Fruit fly (Drosophila melanogaster): ENCODE measurements around the gene MSAmiP.

The MSAmiP gene

DNA sequence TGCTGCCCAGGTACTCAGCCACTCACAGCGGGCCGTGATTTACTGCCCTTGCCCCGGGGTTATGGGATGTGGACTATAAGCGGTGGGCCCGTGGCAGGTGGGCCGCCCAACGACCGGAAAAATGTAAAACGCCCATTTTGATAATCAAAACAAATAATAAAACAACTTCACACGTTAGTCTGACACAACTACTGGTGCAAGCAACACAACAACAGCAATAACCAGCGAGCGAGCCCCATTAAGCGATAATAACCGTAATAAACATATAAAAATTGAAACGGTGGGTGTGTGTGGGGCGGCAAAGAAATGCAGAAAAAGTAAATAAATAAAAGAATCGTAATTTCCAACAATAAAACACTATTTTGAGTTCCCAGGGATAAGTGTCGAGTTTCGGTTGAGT, 64.2 kb downstream of the MSAmiP start:
- TF ChIP-seq CG11902 (GFP tag; optimal IDR thresholded peaks at IDR 0.05): no peak

DNA sequence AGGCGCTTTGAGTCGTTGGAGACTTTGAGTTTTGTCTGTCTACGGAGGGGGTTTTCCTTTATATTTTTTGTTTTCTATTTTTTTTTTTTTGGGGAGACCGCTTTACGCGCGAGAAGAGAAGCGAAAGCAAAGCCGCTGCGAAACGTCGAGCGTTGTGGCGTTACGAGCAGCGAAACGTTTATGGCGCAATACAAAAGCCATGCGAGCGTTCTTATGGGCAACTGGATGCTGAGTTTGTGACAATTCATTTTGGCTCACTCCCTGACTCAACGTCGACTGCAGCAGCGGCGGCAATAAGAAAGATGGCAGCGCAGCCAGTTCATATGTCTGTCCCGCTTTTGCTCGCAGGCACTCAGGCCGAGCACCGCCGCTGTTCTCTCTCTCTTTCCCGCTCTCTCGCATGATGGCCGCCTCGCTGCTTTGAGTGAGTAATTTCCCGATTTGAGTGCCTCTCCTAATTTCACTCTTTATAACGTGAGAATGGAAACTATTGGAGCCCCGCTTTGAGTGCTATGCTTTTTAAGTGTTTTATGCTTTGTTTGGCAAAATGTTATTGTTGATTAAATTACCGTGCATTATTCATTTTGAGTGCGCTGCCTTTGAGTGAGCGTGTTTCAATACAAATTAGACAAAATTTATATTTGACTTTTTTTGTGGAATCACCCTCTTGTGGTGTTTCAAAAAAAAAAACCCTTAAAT, 66.1 kb downstream of the MSAmiP start, which contains the start of gene abd-A:
abd-A (minus strand) TSS at position 191 of the 699 bp plus-strand sequence.
- TF ChIP-seq CG34406 (GFP tag; optimal IDR thresholded peaks at IDR 0.05) (no peak), dsx (GFP tag; optimal IDR thresholded peaks at IDR 0.05; ENCODE audit: poor library complexity, severe bottlenecking) (peak; percentile 26), CG8632 (GFP tag; optimal IDR thresholded peaks at IDR 0.05) (no peak), pdm3 (GFP tag; optimal IDR thresholded peaks at IDR 0.05) (peak; percentile 10), CG32006 (GFP tag; optimal IDR thresholded peaks at IDR 0.05) (no peak), Eip78C (GFP tag) (peak; percentile 8), Smox (GFP tag; optimal IDR thresholded peaks at IDR 0.05) (no peak), CG6163 (GFP tag; IDR thresholded peaks at IDR 0.05) (peak; percentile 64; the same call in 2 of the 3 replicates), svp (GFP tag) (peak; percentile 73), eg (GFP tag; IDR thresholded peaks at IDR 0.05) (peak; percentile 49; the same call in 1 of the 3 replicates), Ets96B (tag; optimal IDR thresholded peaks at IDR 0.05) (peak; percentile 16), Eip75B (GFP tag; optimal IDR thresholded peaks at IDR 0.05) (no peak), CG31627 (GFP tag; optimal IDR thresholded peaks at IDR 0.05) (no peak), CG1621 (tag; optimal IDR thresholded peaks at IDR 0.05) (peak; percentile 22), Lpt (GFP tag; optimal IDR thresholded peaks at IDR 0.05) (no peak)

DNA sequence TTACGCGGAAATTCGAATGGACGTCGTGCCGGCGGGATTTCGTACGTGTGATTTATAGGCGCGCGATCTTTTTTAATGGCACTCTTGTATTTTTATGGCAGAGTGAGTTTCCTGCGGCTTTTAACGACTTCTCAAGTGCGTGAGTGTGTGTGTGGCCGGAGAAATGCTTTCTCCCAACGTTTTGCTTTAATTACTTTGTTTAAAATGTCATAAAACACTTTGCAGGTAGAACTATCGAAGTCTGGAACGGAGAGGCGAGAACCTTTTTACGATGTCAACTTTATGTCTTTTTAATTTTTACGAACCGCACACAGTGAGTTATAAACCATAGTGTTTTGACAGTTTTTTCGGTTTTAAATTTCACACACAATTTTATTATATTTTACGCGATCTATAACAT, 66.9 kb downstream of the MSAmiP start:
- TF ChIP-seq achi (GFP tag; optimal IDR thresholded peaks at IDR 0.05) (no peak), CG10669 (GFP tag; optimal IDR thresholded peaks at IDR 0.05) (no peak), CG4318 (GFP tag; optimal IDR thresholded peaks at IDR 0.05) (no peak), CG11762 (GFP tag; optimal IDR thresholded peaks at IDR 0.05; ENCODE audit: insufficient read depth) (no peak), CG6854 (GFP tag; optimal IDR thresholded peaks at IDR 0.05) (no peak), Hr39 (GFP tag; optimal IDR thresholded peaks at IDR 0.05) (no peak), spab (GFP tag; optimal IDR thresholded peaks at IDR 0.05) (no peak), Hr38 (GFP tag; optimal IDR thresholded peaks at IDR 0.05) (no peak), CG6163 (GFP tag; IDR thresholded peaks at IDR 0.05) (no peak), fd59A (GFP tag; optimal IDR thresholded peaks at IDR 0.05) (no peak), Gug (GFP tag; IDR thresholded peaks at IDR 0.05) (no peak), Sox15 (GFP tag; optimal IDR thresholded peaks at IDR 0.05) (no peak), Eip75B (GFP tag; optimal IDR thresholded peaks at IDR 0.05) (no peak), CG8119 (GFP tag; IDR thresholded peaks at IDR 0.05) (no peak), esn (GFP tag; optimal IDR thresholded peaks at IDR 0.05) (no peak), Sox102F (GFP tag; optimal IDR thresholded peaks at IDR 0.05) (no peak), fd85E (GFP tag; optimal IDR thresholded peaks at IDR 0.05) (no peak), CG16779 (tag; optimal IDR thresholded peaks at IDR 0.05) (no peak), CG32006 (GFP tag; optimal IDR thresholded peaks at IDR 0.05) (no peak), Lpt (GFP tag; optimal IDR thresholded peaks at IDR 0.05) (no peak)

DNA sequence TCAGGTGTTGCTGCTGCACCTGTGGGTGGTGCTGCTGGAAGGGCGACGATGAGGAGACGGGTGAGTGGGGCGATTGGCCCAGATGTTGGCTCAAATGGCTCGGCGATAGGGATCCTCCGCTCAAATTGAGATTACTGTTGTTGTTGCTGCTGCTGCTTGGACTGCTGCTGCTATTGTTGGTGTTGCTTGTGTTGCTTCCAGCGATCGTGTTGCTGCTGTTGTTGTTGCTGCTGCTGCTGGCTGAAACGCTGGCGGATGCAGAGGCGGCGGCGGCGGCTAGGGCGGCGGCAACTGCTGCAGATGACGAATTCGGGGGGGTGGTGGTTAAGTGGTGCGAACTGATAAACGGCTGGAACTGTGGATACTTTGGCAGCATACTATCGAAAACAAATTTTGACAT, 68.5 kb downstream of the MSAmiP start:
- TF ChIP-seq Met (GFP tag; optimal IDR thresholded peaks at IDR 0.05) (no peak), CG15336 (GFP tag; IDR thresholded peaks at IDR 0.05) (no peak), CG7368 (GFP tag; optimal IDR thresholded peaks at IDR 0.05) (no peak), Smox (GFP tag; optimal IDR thresholded peaks at IDR 0.05) (no peak), Eip75B (GFP tag; optimal IDR thresholded peaks at IDR 0.05) (no peak), Eip93F (GFP tag; optimal IDR thresholded peaks at IDR 0.05) (no peak), CG3032 (tag; optimal IDR thresholded peaks at IDR 0.05) (no peak), CG10669 (GFP tag; optimal IDR thresholded peaks at IDR 0.05) (no peak), CG9139 (GFP tag; optimal IDR thresholded peaks at IDR 0.05) (no peak)

Data from whole organism, prepupa.